Fruit fly (Drosophila melanogaster) whole organism, embryonic: ENCODE results near the gene NANS.

Experiments used
- ATbp ChIP-seq: fragments of 200-800 bp; sonication (Bioruptor generic); optimal IDR thresholded peaks from 2 replicates; lab custom pipeline; 2017; ENCODE audit warnings: missing biosample characterization, mild to moderate bottlenecking, missing genetic modification characterization, missing genetic modification reagents
- CG10274 ChIP-seq: fragments of 200-800 bp; sonication (Bioruptor generic); optimal IDR thresholded peaks from 3 replicates; lab custom pipeline; 2017; ENCODE audit warnings: missing biosample characterization, mild to moderate bottlenecking, missing genetic modification characterization
- CG10654 ChIP-seq: fragments of 200-800 bp; sonication (Bioruptor generic); optimal IDR thresholded peaks from 2 replicates; lab custom pipeline; 2016; ENCODE audit warnings: missing biosample characterization, missing genetic modification characterization
- CG11093 ChIP-seq: fragments of 200-800 bp; sonication (Bioruptor generic); IDR thresholded peaks from 3 replicates; pipeline ENCODE4 v1.3.6; 2022; ENCODE audit warnings: missing biosample characterization, missing genetic modification characterization
- CG12391 ChIP-seq: fragments of 200-800 bp; sonication (Bioruptor generic); optimal IDR thresholded peaks from 3 replicates; lab custom pipeline; 2018; ENCODE audit warnings: missing biosample characterization, mild to moderate bottlenecking, missing genetic modification characterization, moderate library complexity
- CG13894 ChIP-seq: fragments of 200-800 bp; sonication (Bioruptor generic); optimal IDR thresholded peaks from 3 replicates; lab custom pipeline; 2018; ENCODE audit warnings: missing biosample characterization, mild to moderate bottlenecking, missing genetic modification characterization, moderate library complexity
- CG14860 ChIP-seq: fragments of 200-800 bp; sonication (Bioruptor generic); IDR thresholded peaks from 3 replicates; pipeline ENCODE4 v1.3.6; 2022; ENCODE audit warnings: missing biosample characterization, missing genetic modification characterization; ENCODE audit not compliant: partially characterized antibody
- CG15696 ChIP-seq: fragments of 200-800 bp; sonication (Bioruptor generic); optimal IDR thresholded peaks from 2 replicates; lab custom pipeline; 2019; ENCODE audit warnings: missing biosample characterization, mild to moderate bottlenecking, missing genetic modification characterization, moderate library complexity
- CG17829 ChIP-seq: fragments of 200-800 bp; optimal IDR thresholded peaks from 2 replicates; lab custom pipeline; 2019; ENCODE audit warnings: missing biosample characterization, mild to moderate bottlenecking, missing genetic modification characterization, moderate library complexity
- CG18476 ChIP-seq: fragments of 200-800 bp; sonication (Bioruptor generic); optimal IDR thresholded peaks from 2 replicates; lab custom pipeline; 2016; ENCODE audit warnings: missing biosample characterization, mild to moderate bottlenecking, missing genetic modification characterization
- CG2875 ChIP-seq: fragments of 200-800 bp; sonication (Bioruptor generic); optimal IDR thresholded peaks from 2 replicates; lab custom pipeline; 2017; ENCODE audit warnings: missing biosample characterization, mild to moderate bottlenecking, missing genetic modification characterization, missing genetic modification reagents
- CG5953 ChIP-seq: fragments of 200-800 bp; sonication (Bioruptor generic); IDR thresholded peaks from 2 replicates; pipeline ENCODE4 v1.3.6; 2022; ENCODE audit warnings: missing biosample characterization, missing genetic modification characterization
- CG6813 ChIP-seq: fragments of 200-800 bp; sonication (Bioruptor generic); optimal IDR thresholded peaks from 2 replicates; lab custom pipeline; 2017; ENCODE audit warnings: missing biosample characterization, missing genetic modification characterization, mild to moderate bottlenecking, moderate library complexity, missing genetic modification reagents
- CG8388 ChIP-seq: fragments of 200-800 bp; sonication (Bioruptor generic); optimal IDR thresholded peaks from 2 replicates; lab custom pipeline; 2019; ENCODE audit warnings: missing biosample characterization, mild to moderate bottlenecking, missing genetic modification characterization, moderate library complexity
- CG8478 ChIP-seq: fragments of >200 bp; optimal IDR thresholded peaks from 2 replicates; lab custom pipeline; 2018
- CG9609 ChIP-seq: fragments of 200-800 bp; sonication (Bioruptor generic); optimal IDR thresholded peaks from 3 replicates; lab custom pipeline; 2016; ENCODE audit warnings: missing biosample characterization, missing genetic modification characterization
- CG9817 ChIP-seq: fragments of 200-800 bp; sonication (Bioruptor generic); optimal IDR thresholded peaks from 2 replicates; lab custom pipeline; 2018; ENCODE audit warnings: missing biosample characterization, mild to moderate bottlenecking, missing genetic modification characterization, moderate library complexity
- H15 ChIP-seq: fragments of 200-800 bp; sonication (Bioruptor generic); IDR thresholded peaks from 3 replicates; pipeline ENCODE4 v1.3.6; 2022; ENCODE audit warnings: missing biosample characterization, missing genetic modification characterization
- Med ChIP-seq: fragments of 200-800 bp; sonication (Bioruptor generic); peaks from one replicate; lab custom pipeline; 2016; ENCODE audit warnings: missing biosample characterization, missing genetic modification characterization, mild to moderate bottlenecking, inconsistent platforms, moderate library complexity
- Pdp1 ChIP-seq, 2 experiments: fragments of 200-800 bp; sonication (Bioruptor generic); optimal IDR thresholded peaks; 3 replicates each; lab custom pipeline; 2016; ENCODE audit warnings: missing biosample characterization in 2 of 2, missing genetic modification characterization in 2 of 2, mild to moderate bottlenecking in 1 of 2, moderate library complexity in 1 of 2
- Rfx ChIP-seq: fragments of 200-800 bp; sonication (Bioruptor generic); IDR thresholded peaks from 2 replicates; pipeline ENCODE4 v1.3.6; 2022; ENCODE audit warnings: missing biosample characterization, missing genetic modification characterization
- Six4 ChIP-seq: fragments of 200-800 bp; sonication (Bioruptor generic); optimal IDR thresholded peaks from 2 replicates; lab custom pipeline; 2016; ENCODE audit warnings: missing biosample characterization, missing genetic modification characterization
- Trl ChIP-seq, 3 experiments: fragments of >200 bp in 2 of 3; fragments of 200-800 bp in 1 of 3; sonication (Bioruptor generic) in 1 of 3; optimal IDR thresholded peaks; 2 replicates in 1 of 3; 3 replicates in 2 of 3; lab custom pipeline; 2016 to 2017; ENCODE audit warnings: missing biosample characterization in 1 of 3, missing genetic modification characterization in 1 of 3
- abd-A ChIP-seq: fragments of 200-800 bp; sonication (Bioruptor generic); optimal IDR thresholded peaks from 3 replicates; lab custom pipeline; 2019; ENCODE audit warnings: missing biosample characterization, mild to moderate bottlenecking, missing genetic modification characterization, moderate library complexity
- chinmo ChIP-seq: fragments of 200-800 bp; sonication (Bioruptor generic); IDR thresholded peaks from 4 replicates; pipeline ENCODE4 v1.3.6; 2022; ENCODE audit warnings: missing biosample characterization, missing genetic modification characterization; ENCODE audit not compliant: partially characterized antibody
- chn ChIP-seq: fragments of 200-800 bp; sonication (Bioruptor generic); optimal IDR thresholded peaks from 2 replicates; lab custom pipeline; 2016; ENCODE audit warnings: missing biosample characterization, missing genetic modification characterization
- crp ChIP-seq, 2 experiments: fragments of 200-800 bp; sonication (Bioruptor generic); optimal IDR thresholded peaks; 2 replicates in 1 of 2; 3 replicates in 1 of 2; lab custom pipeline; 2017; ENCODE audit warnings: missing biosample characterization in 2 of 2, missing genetic modification characterization in 2 of 2, mild to moderate bottlenecking in 1 of 2, moderate library complexity in 1 of 2
- dan ChIP-seq: fragments of 200-800 bp; sonication (Bioruptor generic); IDR thresholded peaks from 2 replicates; pipeline ENCODE4 v1.3.6; 2022; ENCODE audit warnings: missing biosample characterization, missing genetic modification characterization
- en ChIP-seq: fragments of 200-800 bp; sonication (Bioruptor generic); optimal IDR thresholded peaks from 2 replicates; lab custom pipeline; 2016; ENCODE audit warnings: missing biosample characterization, missing genetic modification characterization
- exex ChIP-seq: fragments of 200-800 bp; sonication (Bioruptor generic); optimal IDR thresholded peaks from 4 replicates; lab custom pipeline; 2018; ENCODE audit warnings: missing biosample characterization, mild to moderate bottlenecking, missing genetic modification characterization, moderate library complexity
- gce ChIP-seq: fragments of 200-800 bp; sonication (Bioruptor generic); IDR thresholded peaks from 3 replicates; pipeline ENCODE4 v1.3.6; 2022; ENCODE audit warnings: missing biosample characterization, missing genetic modification characterization
- hbn ChIP-seq: fragments of 200-800 bp; sonication (Bioruptor generic); IDR thresholded peaks from 2 replicates; pipeline ENCODE4 v1.3.6; 2022; ENCODE audit warnings: missing biosample characterization, missing genetic modification characterization; ENCODE audit not compliant: partially characterized antibody
- jing ChIP-seq: fragments of 200-800 bp; sonication (Bioruptor generic); optimal IDR thresholded peaks from 2 replicates; lab custom pipeline; 2018; ENCODE audit warnings: missing biosample characterization, mild to moderate bottlenecking, missing genetic modification characterization
- mam ChIP-seq: fragments of 200-800 bp; sonication (Bioruptor generic); optimal IDR thresholded peaks from 3 replicates; lab custom pipeline; 2016; ENCODE audit warnings: missing biosample characterization, missing genetic modification characterization
- nom ChIP-seq: fragments of 200-800 bp; sonication (Bioruptor generic); optimal IDR thresholded peaks from 2 replicates; lab custom pipeline; 2017; ENCODE audit warnings: missing biosample characterization, missing genetic modification characterization, mild to moderate bottlenecking, moderate library complexity, missing genetic modification reagents
- run ChIP-seq: fragments of 200-800 bp; sonication (Bioruptor generic); optimal IDR thresholded peaks from 3 replicates; lab custom pipeline; 2018; ENCODE audit warnings: missing biosample characterization, mild to moderate bottlenecking, missing genetic modification characterization
- salm ChIP-seq: fragments of 200-800 bp; sonication (Bioruptor generic); optimal IDR thresholded peaks from 2 replicates; lab custom pipeline; 2018; ENCODE audit warnings: missing biosample characterization, mild to moderate bottlenecking, missing genetic modification characterization
- sd ChIP-seq: fragments of 200-800 bp; sonication (Bioruptor generic); optimal IDR thresholded peaks from 3 replicates; lab custom pipeline; 2018; ENCODE audit warnings: missing biosample characterization, mild to moderate bottlenecking, missing genetic modification characterization, moderate library complexity
- seq ChIP-seq: fragments of 200-800 bp; sonication (Bioruptor generic); IDR thresholded peaks from 2 replicates; pipeline ENCODE4 v1.3.6; 2022; ENCODE audit warnings: missing biosample characterization, missing genetic modification characterization
- slp2 ChIP-seq: fragments of 200-800 bp; sonication (Bioruptor generic); optimal IDR thresholded peaks from 2 replicates; lab custom pipeline; 2016; ENCODE audit warnings: missing biosample characterization, missing genetic modification characterization
- tio ChIP-seq: fragments of 200-800 bp; sonication (Bioruptor generic); optimal IDR thresholded peaks from 2 replicates; lab custom pipeline; 2017; ENCODE audit warnings: missing biosample characterization, missing genetic modification characterization, inconsistent platforms
- trem ChIP-seq: fragments of 200-800 bp; optimal IDR thresholded peaks from 3 replicates; lab custom pipeline; 2019; ENCODE audit warnings: missing biosample characterization, mild to moderate bottlenecking, missing genetic modification characterization, moderate library complexity
- unc-4 ChIP-seq: fragments of 200-800 bp; sonication (Bioruptor generic); IDR thresholded peaks from 2 replicates; pipeline ENCODE4 v1.3.6; 2022; ENCODE audit warnings: missing biosample characterization, missing genetic modification characterization; ENCODE audit not compliant: partially characterized antibody
- vnd ChIP-seq: fragments of 200-800 bp; sonication (Bioruptor generic); IDR thresholded peaks from 3 replicates; pipeline ENCODE4 v1.3.6; 2022; ENCODE audit warnings: missing biosample characterization, missing genetic modification characterization; ENCODE audit not compliant: partially characterized antibody
- wor ChIP-seq: fragments of 200-800 bp; sonication (Bioruptor generic); IDR thresholded peaks from 2 replicates; pipeline ENCODE4 v1.3.6; 2022; ENCODE audit warnings: missing biosample characterization, missing genetic modification characterization
- zf30C ChIP-seq: fragments of 200-800 bp; sonication (Bioruptor generic); optimal IDR thresholded peaks from 3 replicates; lab custom pipeline; 2018; ENCODE audit warnings: missing biosample characterization, mild to moderate bottlenecking, missing genetic modification characterization

NANS gene

DNA sequence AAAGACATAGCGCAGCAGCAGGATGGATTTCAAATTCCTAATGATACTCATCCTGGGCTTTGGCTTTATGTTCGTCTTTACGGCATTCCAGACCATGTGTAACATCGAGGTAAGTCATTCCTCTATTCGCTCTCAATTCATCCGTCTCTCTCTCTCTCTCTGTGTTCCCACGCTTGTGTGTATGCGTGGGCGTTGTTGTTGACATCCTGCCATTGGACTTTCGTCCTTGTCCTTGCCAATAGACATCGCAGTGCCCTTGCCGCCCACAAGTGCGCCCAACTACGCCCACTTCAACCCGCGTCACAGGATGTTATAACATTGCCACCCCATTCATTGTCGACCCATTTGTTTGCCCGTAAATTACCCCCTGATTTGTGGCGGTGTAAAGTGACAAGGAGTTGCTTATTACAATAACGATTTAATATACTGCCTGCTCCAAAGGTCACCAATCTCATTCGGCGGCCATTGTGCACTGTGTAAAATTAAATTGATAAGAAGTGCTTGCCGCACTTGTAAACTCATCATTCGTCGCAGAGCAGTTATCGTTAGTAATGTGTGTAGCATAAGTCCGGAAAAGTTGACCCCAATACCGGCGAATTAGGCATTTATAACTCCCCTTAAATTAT is 23.4 kb downstream of the NANS start (continued):
- TF ChIP-seq CG10654 (GFP tag; lab: Kevin White, UChicago): no peak
- no peak for TF ChIP-seq CG11093 (GFP tag; lab: Robert Waterston, UW)
- TF ChIP-seq Med (GFP tag; lab: Kevin White, UChicago): peak; percentile 75
- peak; percentile 49 for TF ChIP-seq chn
- TF ChIP-seq exex (tag; lab: Kevin White, UChicago): peak; percentile 10
- peak; percentile 48 for TF ChIP-seq seq (GFP tag; lab: Robert Waterston, UW)
- peak; percentile 35 to 58 for TF ChIP-seq Trl (optimal IDR thresholded peaks at IDR 0.05; lab: Kevin White, UChicago)
- TF ChIP-seq Trl (GFP tag; optimal IDR thresholded peaks at IDR 0.05; lab: Kevin White, UChicago): no peak
- no peak for TF ChIP-seq run (tag; lab: Kevin White, UChicago)
- 0 out of 2 replicates have a peak, but pooled peaks have one; percentile 19 for TF ChIP-seq CG5953
- no peak for TF ChIP-seq CG12391 (tag; lab: Kevin White, UChicago)
- TF ChIP-seq CG8478: peak; percentile 19
- TF ChIP-seq ATbp: peak; percentile 20
- TF ChIP-seq zf30C: peak; percentile 72
- no peak for TF ChIP-seq CG6813 (GFP tag; lab: Kevin White, UChicago)
- peak; percentile 12; the same call in 1 of the 2 replicates for TF ChIP-seq Rfx (GFP tag; lab: Robert Waterston, UW)
- peak; percentile 60 for TF ChIP-seq nom
- TF ChIP-seq, all 482 proteins: peak for 30

dm6 chr3R:12450713-12451259 is 24.4 kb downstream of the NANS start:
- TF ChIP-seq abd-A (tag; lab: Kevin White, UChicago): peak; percentile 40
- TF ChIP-seq sd (tag; lab: Kevin White, UChicago): peak; percentile 30
- peak in 1 of 2 experiments; percentile 28 for TF ChIP-seq Pdp1 (GFP tag; optimal IDR thresholded peaks at IDR 0.05; lab: Kevin White, UChicago)
- TF ChIP-seq tio (GFP tag; lab: Kevin White, UChicago): no peak
- TF ChIP-seq chinmo (GFP tag; lab: Robert Waterston, UW): peak; percentile 83; the same call in 2 of the 4 replicates
- TF ChIP-seq CG13894: peak; percentile 58

- TF ChIP-seq H15 (GFP tag; lab: Robert Waterston, UW): no peak
- TF ChIP-seq trem (tag; lab: Kevin White, UChicago): no peak
- no peak for TF ChIP-seq hbn (GFP tag; lab: Robert Waterston, UW)
- TF ChIP-seq CG15696: no peak
- no peak for TF ChIP-seq crp (GFP tag; optimal IDR thresholded peaks at IDR 0.05; lab: Kevin White, UChicago)
- no peak for TF ChIP-seq Six4 (GFP tag; lab: Kevin White, UChicago)
- no peak for TF ChIP-seq gce
- no peak for TF ChIP-seq en (GFP tag; lab: Kevin White, UChicago)
- no peak for TF ChIP-seq CG10274 (GFP tag; lab: Kevin White, UChicago)
- TF ChIP-seq mam (GFP tag; lab: Kevin White, UChicago): peak; percentile 20
- no peak for TF ChIP-seq CG2875 (GFP tag; lab: Kevin White, UChicago)
- no peak for TF ChIP-seq CG18476 (GFP tag; lab: Kevin White, UChicago)
- TF ChIP-seq wor (GFP tag; lab: Robert Waterston, UW): no peak
- TF ChIP-seq sd (tag; lab: Kevin White, UChicago): no peak
- no peak for TF ChIP-seq jing (GFP tag; lab: Kevin White, UChicago)
- TF ChIP-seq vnd (GFP tag; lab: Robert Waterston, UW): no peak
- no peak for TF ChIP-seq dan (GFP tag; lab: Robert Waterston, UW)
- no peak for TF ChIP-seq CG9609 (GFP tag; lab: Kevin White, UChicago)
- TF ChIP-seq unc-4 (GFP tag; lab: Robert Waterston, UW): no peak
- TF ChIP-seq CG9817 (tag; lab: Kevin White, UChicago): peak; percentile 3
- peak; percentile 16 for TF ChIP-seq CG8388 (GFP tag; lab: Kevin White, UChicago)
- no peak for TF ChIP-seq salm
- TF ChIP-seq CG17829 (tag; lab: Kevin White, UChicago): peak; percentile 9
- peak; percentile 24 for TF ChIP-seq slp2
- no peak for TF ChIP-seq CG14860
Observed at dm6 chr3R:12451376-12451775, 25.0 kb downstream of the NANS start.
